Fruit fly (Drosophila melanogaster): Measurements from ENCODE around the gene CG5577.

The CG5577 gene

DNA sequence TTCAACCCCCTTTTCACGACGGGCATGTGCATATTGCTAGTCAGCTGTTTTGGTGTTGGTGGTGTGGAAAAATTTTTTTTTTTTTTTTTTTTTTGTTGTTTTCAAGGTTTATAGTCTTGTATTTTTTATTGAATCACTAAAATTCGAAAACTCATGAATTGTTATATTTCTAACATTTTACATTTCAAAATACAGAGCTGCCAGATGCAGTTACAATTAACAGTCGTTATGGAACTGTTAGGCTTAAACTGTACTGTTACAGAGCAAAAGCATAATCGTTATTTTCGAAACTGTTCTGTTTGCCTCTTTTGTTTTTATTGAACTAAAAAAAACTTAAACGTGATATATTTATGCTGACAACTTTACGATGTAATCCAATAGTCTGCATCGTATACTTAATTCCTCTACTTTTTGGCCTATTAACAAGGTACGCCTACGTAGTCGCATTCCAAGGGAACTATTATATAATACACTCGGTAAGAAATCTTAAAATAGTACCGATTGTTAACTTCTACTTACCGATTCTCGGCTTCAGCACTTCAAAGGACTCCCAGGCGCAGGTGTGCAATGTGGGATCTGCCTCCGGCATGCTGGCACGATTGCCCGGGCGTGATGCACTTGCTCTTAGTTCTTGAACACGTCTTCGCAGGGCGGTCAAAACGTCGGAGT is 34.7 kb downstream of the CG5577 start, which contains the start of gene CG32187 (continued):
- TF ChIP-seq tna (GFP tag; IDR thresholded peaks at IDR 0.05; ENCODE audit: partially characterized antibody) (no peak), CG8478 (optimal IDR thresholded peaks at IDR 0.05) (no peak), crp (GFP tag; optimal IDR thresholded peaks at IDR 0.05) (peak in 1 of 2 experiments; percentile 59), Myb (GFP tag; optimal IDR thresholded peaks at IDR 0.05) (peak; percentile 74), sens (GFP tag) (peak; percentile 3)

DNA sequence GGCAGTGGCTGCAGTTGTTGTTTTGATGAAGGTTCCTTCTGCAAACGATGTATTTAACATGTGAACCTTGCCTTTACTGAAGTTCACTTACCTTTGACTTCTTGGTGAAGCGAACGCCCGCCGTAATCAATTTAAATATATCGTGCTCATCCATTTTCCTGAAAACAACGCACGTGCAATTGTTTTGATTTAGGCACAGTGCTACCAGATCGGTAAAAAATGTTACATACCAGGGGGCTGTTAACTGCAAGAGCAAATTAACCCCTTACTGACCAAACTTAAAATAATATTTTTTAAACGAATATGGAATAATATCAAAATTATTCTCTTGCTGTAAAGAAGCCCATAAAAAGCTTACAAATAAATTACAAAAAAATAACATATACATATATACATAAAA is 36.7 kb downstream of the CG5577 start, which contains the start of gene ais:
ais (minus strand) TSS at position 205 of the 400 bp plus-strand sequence.
- no peak for TF ChIP-seq CG30020 (tag; optimal IDR thresholded peaks at IDR 0.05)
- peak; percentile 39; the same call in 1 of the 2 replicates for TF ChIP-seq chm (GFP tag; IDR thresholded peaks at IDR 0.05)
- TF ChIP-seq nerfin-1 (tag; optimal IDR thresholded peaks at IDR 0.05), result no peak
- TF ChIP-seq scrt (GFP tag; optimal IDR thresholded peaks at IDR 0.05), result no peak
- no peak for TF ChIP-seq D (optimal IDR thresholded peaks at IDR 0.05)
- TF ChIP-seq D (GFP tag; optimal IDR thresholded peaks at IDR 0.05), result no peak
- no peak for TF ChIP-seq wek (GFP tag; optimal IDR thresholded peaks at IDR 0.05)
- no peak for TF ChIP-seq repo (GFP tag; optimal IDR thresholded peaks at IDR 0.05)
- TF ChIP-seq Rfx (GFP tag; IDR thresholded peaks at IDR 0.05), result no peak
- TF ChIP-seq Fer1 (GFP tag; optimal IDR thresholded peaks at IDR 0.05), result no peak
- no peak for TF ChIP-seq CG15514 (GFP tag; optimal IDR thresholded peaks at IDR 0.05)
- TF ChIP-seq CG16813 (GFP tag; IDR thresholded peaks at IDR 0.05; ENCODE audit: partially characterized antibody), result 0 out of 3 replicates have a peak, but pooled peaks have one; percentile 9
- TF ChIP-seq crol (GFP tag; IDR thresholded peaks at IDR 0.05), result no peak
- TF ChIP-seq H15 (GFP tag; IDR thresholded peaks at IDR 0.05), result no peak
- TF ChIP-seq trh (GFP tag; optimal IDR thresholded peaks at IDR 0.05), result no peak
- no peak for TF ChIP-seq CG3726 (GFP tag; IDR thresholded peaks at IDR 0.05)
- no peak for TF ChIP-seq Poxn (GFP tag; IDR thresholded peaks at IDR 0.05)
- no peak for TF ChIP-seq CG8281 (tag; optimal IDR thresholded peaks at IDR 0.05)
- no peak for TF ChIP-seq CG7963 (GFP tag; IDR thresholded peaks at IDR 0.05; ENCODE audit: partially characterized antibody)
- TF ChIP-seq CG15479 (GFP tag; optimal IDR thresholded peaks at IDR 0.05), result no peak
- no peak for TF ChIP-seq Mad (GFP tag; optimal IDR thresholded peaks at IDR 0.05)
- TF ChIP-seq abd-A (tag; optimal IDR thresholded peaks at IDR 0.05), result no peak
- no peak for TF ChIP-seq CG3995 (GFP tag; optimal IDR thresholded peaks at IDR 0.05)
- no peak for TF ChIP-seq chif (GFP tag; optimal IDR thresholded peaks at IDR 0.05)
- peak; percentile 18 for TF ChIP-seq MESR4 (GFP tag; optimal IDR thresholded peaks at IDR 0.05)
- no peak for TF ChIP-seq org-1 (GFP tag; optimal IDR thresholded peaks at IDR 0.05)
- TF ChIP-seq Xbp1 (GFP tag; optimal IDR thresholded peaks at IDR 0.05), result peak; percentile 34
- peak; percentile 14 for TF ChIP-seq CG17359 (tag; optimal IDR thresholded peaks at IDR 0.05)
- TF ChIP-seq Tbp (GFP tag; optimal IDR thresholded peaks at IDR 0.05), result no peak
- TF ChIP-seq sd (tag; optimal IDR thresholded peaks at IDR 0.05), result no peak
- TF ChIP-seq CG5180 (GFP tag; optimal IDR thresholded peaks at IDR 0.05), result no peak
- TF ChIP-seq Doc2 (GFP tag; IDR thresholded peaks at IDR 0.05), result no peak
- no peak for TF ChIP-seq Dip3 (GFP tag; optimal IDR thresholded peaks at IDR 0.05)
- no peak for TF ChIP-seq CG3838 (GFP tag; optimal IDR thresholded peaks at IDR 0.05)
- no peak for TF ChIP-seq CG7357 (GFP tag; IDR thresholded peaks at IDR 0.05)
- no peak for TF ChIP-seq Six4 (GFP tag; optimal IDR thresholded peaks at IDR 0.05)
- TF ChIP-seq CG1647 (GFP tag; optimal IDR thresholded peaks at IDR 0.05), result no peak
- TF ChIP-seq CG34224 (GFP tag; IDR thresholded peaks at IDR 0.05; ENCODE audit: partially characterized antibody), result no peak
- TF ChIP-seq Hr78 (GFP tag; optimal IDR thresholded peaks at IDR 0.05), result no peak
- no peak for TF ChIP-seq cas (GFP tag; IDR thresholded peaks at IDR 0.05)
- TF ChIP-seq CG14965 (GFP tag; optimal IDR thresholded peaks at IDR 0.05; ENCODE audit: borderline replicate concordance), result no peak
- peak; percentile 42; the same call in 1 of the 3 replicates for TF ChIP-seq Opbp (GFP tag; IDR thresholded peaks at IDR 0.05; ENCODE audit: partially characterized antibody)
- no peak for TF ChIP-seq CG6791 (GFP tag; IDR thresholded peaks at IDR 0.05; ENCODE audit: partially characterized antibody)
- no peak for TF ChIP-seq Hr39 (optimal IDR thresholded peaks at IDR 0.05)

Data from whole organism, embryonic.